Worm (Caenorhabditis elegans) whole organism, young adult: ENCODE data around the gene algn-13.

ENCODE experiments used
- Y79H2A.3 ChIP-seq: fragments of 200-800 bp; sonication (Bioruptor generic); conservative IDR thresholded peaks from 2 replicates; pipeline ENCODE4 v1.3.6; 2022; ENCODE audit warnings: missing genetic modification reagents, missing genetic modification characterization, missing compliant biosample characterization
- dpff-1 ChIP-seq: sonication (generic microtip); optimal IDR thresholded peaks from 2 replicates; lab custom pipeline; 2017; ENCODE audit warnings: mild to moderate bottlenecking, missing genetic modification characterization, missing compliant biosample characterization
- mel-28 ChIP-seq: sonication (generic microtip); optimal IDR thresholded peaks from 2 replicates; lab custom pipeline; 2016; ENCODE audit warnings: borderline replicate concordance, mild to moderate bottlenecking, missing genetic modification characterization, missing compliant biosample characterization
- pha-4 ChIP-seq: fragments of 150-350 bp; sonication (generic microtip); optimal IDR thresholded peaks from 2 replicates; lab custom pipeline; 2014; ENCODE audit warnings: missing biosample characterization, missing genetic modification reagents, missing genetic modification characterization
- snpc-1.1 ChIP-seq: sonication (generic microtip); optimal IDR thresholded peaks from 2 replicates; lab custom pipeline; 2017; ENCODE audit warnings: missing genetic modification characterization, mild to moderate bottlenecking, missing compliant biosample characterization, antibody characterized with exemption, moderate library complexity, missing genotype, missing genetic modification reagents; ENCODE audit not compliant: insufficient read depth
- snpc-4 ChIP-seq, 5 experiments: fragments of 150-350 bp in 1 of 5; sonication (generic microtip) in 4 of 5; optimal IDR thresholded peaks; 2 replicates each; lab custom pipeline; 2014 to 2018; ENCODE audit warnings: missing genetic modification characterization in 5 of 5, missing biosample characterization in 3 of 5, antibody characterized with exemption in 2 of 5, mild to moderate bottlenecking in 2 of 5, missing compliant biosample characterization in 2 of 5, missing genotype in 2 of 5, moderate library complexity in 2 of 5, missing genetic modification reagents in 1 of 5
- unc-130 ChIP-seq: sonication (generic microtip); optimal IDR thresholded peaks from 2 replicates; lab custom pipeline; 2016; ENCODE audit warnings: missing genetic modification reagents, missing genetic modification characterization, missing compliant biosample characterization
- unc-62 ChIP-seq: fragments of 150-350 bp; optimal IDR thresholded peaks from 2 replicates; lab custom pipeline; 2014; ENCODE audit warnings: missing biosample characterization, missing genetic modification reagents, missing genetic modification characterization

ce11 chrV:13931225-13931624 lies 30.6 kb downstream of the algn-13 start, which contains the start of gene C06B3.16:
- TF ChIP-seq snpc-4 (GFP tag; optimal IDR thresholded peaks at IDR 0.05; lab: Kevin White, UChicago) = no peak
- no peak for TF ChIP-seq snpc-4 (tag; optimal IDR thresholded peaks at IDR 0.05; lab: Kevin White, UChicago)
- TF ChIP-seq unc-62 = no peak
- no peak for TF ChIP-seq pha-4 (tag; lab: Kevin White, UChicago)
- no peak for TF ChIP-seq Y79H2A.3
- no peak for TF ChIP-seq mel-28
- TF ChIP-seq unc-130 (GFP tag; lab: Kevin White, UChicago) = no peak
- no peak for TF ChIP-seq dpff-1
- TF ChIP-seq snpc-1.1 (tag; lab: Kevin White, UChicago) = no peak
